Fruit fly (Drosophila melanogaster): Measurements from ENCODE around the gene Strump.

The Strump gene

dm6 chr3L:16157251-16158190, 35.7 kb downstream of the Strump start (continued):
- TF ChIP-seq Lhr (GFP tag; optimal IDR thresholded peaks at IDR 0.05): no peak
- no peak for TF ChIP-seq Doc3 (GFP tag; IDR thresholded peaks at IDR 0.05; ENCODE audit: partially characterized antibody)
- peak; percentile 32 for TF ChIP-seq CG13123 (GFP tag; optimal IDR thresholded peaks at IDR 0.05)
- TF ChIP-seq CG6175 (GFP tag; IDR thresholded peaks at IDR 0.05): no peak
- TF ChIP-seq Kr (GFP tag; optimal IDR thresholded peaks at IDR 0.05): no peak
- no peak for TF ChIP-seq wdn (GFP tag; IDR thresholded peaks at IDR 0.05)
- no peak for TF ChIP-seq hbn (GFP tag; IDR thresholded peaks at IDR 0.05; ENCODE audit: partially characterized antibody)
- TF ChIP-seq CG1832 (GFP tag; optimal IDR thresholded peaks at IDR 0.05): no peak
- TF ChIP-seq dan (GFP tag; IDR thresholded peaks at IDR 0.05): no peak
- no peak for TF ChIP-seq stc (GFP tag; IDR thresholded peaks at IDR 0.05)
- TF ChIP-seq pnt (GFP tag; optimal IDR thresholded peaks at IDR 0.05): peak; percentile 10
- TF ChIP-seq CG12391 (tag; optimal IDR thresholded peaks at IDR 0.05): peak; percentile 63
- peak; percentile 0 for TF ChIP-seq kay (GFP tag; optimal IDR thresholded peaks at IDR 0.05)
- peak; percentile 27 for TF ChIP-seq Side (GFP tag; optimal IDR thresholded peaks at IDR 0.05)
- peak; percentile 60 for TF ChIP-seq CG17359 (tag; optimal IDR thresholded peaks at IDR 0.05)
- no peak for TF ChIP-seq ara (GFP tag; IDR thresholded peaks at IDR 0.05)
- no peak for TF ChIP-seq CG1792 (GFP tag; optimal IDR thresholded peaks at IDR 0.05)
- peak; percentile 65 for TF ChIP-seq CG13424 (tag; optimal IDR thresholded peaks at IDR 0.05)
- TF ChIP-seq aop (GFP tag; IDR thresholded peaks at IDR 0.05): no peak
- TF ChIP-seq kah (GFP tag; optimal IDR thresholded peaks at IDR 0.05): no peak
- no peak for TF ChIP-seq Vsx1 (GFP tag; optimal IDR thresholded peaks at IDR 0.05)
- peak in 1 of 2 experiments; percentile 28 for TF ChIP-seq Eip74EF (GFP tag; optimal IDR thresholded peaks at IDR 0.05)
- peak; percentile 44 for TF ChIP-seq Bteb2 (GFP tag; optimal IDR thresholded peaks at IDR 0.05)
- peak; percentile 51 for TF ChIP-seq CG8924 (tag; optimal IDR thresholded peaks at IDR 0.05)
- TF ChIP-seq vnd (GFP tag; IDR thresholded peaks at IDR 0.05; ENCODE audit: partially characterized antibody): no peak
- no peak for TF ChIP-seq CG18476 (GFP tag; optimal IDR thresholded peaks at IDR 0.05)
- TF ChIP-seq slbo (GFP tag; IDR thresholded peaks at IDR 0.05): peak; percentile 68
- peak; percentile 20 for TF ChIP-seq CG8281 (tag; optimal IDR thresholded peaks at IDR 0.05)
- TF ChIP-seq MBD-R2 (GFP tag; IDR thresholded peaks at IDR 0.05): no peak
- TF ChIP-seq CG9215 (GFP tag; IDR thresholded peaks at IDR 0.05): no peak
- no peak for TF ChIP-seq bowl (GFP tag; IDR thresholded peaks at IDR 0.05)
- peak; percentile 58 for TF ChIP-seq Oli (tag; optimal IDR thresholded peaks at IDR 0.05)
- TF ChIP-seq her (GFP tag; optimal IDR thresholded peaks at IDR 0.05): peak; percentile 12
- TF ChIP-seq Dp (GFP tag; optimal IDR thresholded peaks at IDR 0.05): no peak
- peak; percentile 50 for TF ChIP-seq lmd (GFP tag; IDR thresholded peaks at IDR 0.05)
- TF ChIP-seq CG3281 (GFP tag; optimal IDR thresholded peaks at IDR 0.05): peak; percentile 59
- TF ChIP-seq row (GFP tag; IDR thresholded peaks at IDR 0.05): peak; percentile 66
- TF ChIP-seq ttk (GFP tag; IDR thresholded peaks at IDR 0.05): peak; percentile 30; the same call in 1 of the 2 replicates
- peak; percentile 38 for TF ChIP-seq bcd (GFP tag; optimal IDR thresholded peaks at IDR 0.05)
- no peak for TF ChIP-seq CG18011 (GFP tag; optimal IDR thresholded peaks at IDR 0.05)
- TF ChIP-seq CG2889 (GFP tag; IDR thresholded peaks at IDR 0.05): no peak
- no peak for TF ChIP-seq CG14667 (GFP tag; IDR thresholded peaks at IDR 0.05)
- TF ChIP-seq vvl (GFP tag; IDR thresholded peaks at IDR 0.05): peak; percentile 32; the same call in 1 of the 2 replicates
- peak; percentile 10 for TF ChIP-seq CG6683 (GFP tag; optimal IDR thresholded peaks at IDR 0.05)
- no peak for TF ChIP-seq CG32772 (GFP tag; IDR thresholded peaks at IDR 0.05)
- TF ChIP-seq CG7839 (tag; optimal IDR thresholded peaks at IDR 0.05): peak; percentile 74
- TF ChIP-seq gcm (GFP tag; optimal IDR thresholded peaks at IDR 0.05): peak; percentile 44
- no peak for TF ChIP-seq Hr39 (optimal IDR thresholded peaks at IDR 0.05)
- no peak for TF ChIP-seq HmgD (GFP tag; optimal IDR thresholded peaks at IDR 0.05)
